ENCODE assay signal across 5 worm cellular contexts in the genomic region with DNA sequence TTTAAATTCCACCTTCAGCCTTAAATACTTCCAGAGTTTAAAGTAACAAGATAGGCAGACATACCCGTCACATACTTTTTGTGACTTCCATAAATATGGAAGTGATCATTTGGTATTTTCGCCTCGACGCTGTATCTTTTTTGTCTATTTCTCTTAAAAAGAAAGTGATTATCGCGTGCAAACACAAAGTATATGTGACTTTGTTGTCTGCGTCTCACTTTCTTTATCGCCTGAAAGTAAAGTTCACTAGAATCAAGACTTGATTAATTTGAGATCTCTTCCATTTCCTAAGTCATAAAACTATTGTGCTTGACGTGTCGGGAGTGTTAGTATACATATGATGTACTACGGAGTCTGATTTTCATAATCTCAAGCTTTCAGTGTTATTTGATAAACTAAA.
A peak's percentile ranks its signal among the peaks of the same experiment; 100 is the strongest.
TF ChIP-seq lines count a peak whose summit lies in the region.

TSS of gene C06E4.6 (minus strand) at position 51 of the 400 bp plus-strand sequence.

TF ChIP-seq in whole organism, L1 larva, 84 proteins besides CTCF, POLR2A, EP300 and RAD21 (continues in another document):
- peak; percentile 30 for TF ChIP-seq nhr-19 (GFP tag; conservative IDR thresholded peaks at IDR 0.05; lab: Robert Waterston, UW)
- TF ChIP-seq efl-1 (optimal IDR thresholded peaks at IDR 0.05; lab: Kevin White, UChicago) = peak; percentile 28 to 40
- peak in 1 of 2 experiments; percentile 12 for TF ChIP-seq efl-1 (GFP tag; optimal IDR thresholded peaks at IDR 0.05 in 1 of 2; lab: Kevin White, UChicago)
- peak; percentile 52 for TF ChIP-seq dsc-1 (tag; optimal IDR thresholded peaks at IDR 0.05; lab: Kevin White, UChicago)
- TF ChIP-seq blmp-1 (tag; optimal IDR thresholded peaks at IDR 0.05; lab: Kevin White, UChicago) = peak; percentile 37
- peak; percentile 70 for TF ChIP-seq nhr-85 (tag; lab: Kevin White, UChicago)
- peak; percentile 77 for TF ChIP-seq lin-14 (GFP tag; optimal IDR thresholded peaks at IDR 0.05; lab: Kevin White, UChicago)
- TF ChIP-seq nhr-71 (tag; optimal IDR thresholded peaks at IDR 0.05; lab: Kevin White, UChicago) = peak; percentile 50
- no peak for TF ChIP-seq ztf-4 (tag; optimal IDR thresholded peaks at IDR 0.05; lab: Kevin White, UChicago)
- no peak for TF ChIP-seq sup-37 (GFP tag; optimal IDR thresholded peaks at IDR 0.05; lab: Kevin White, UChicago)
- no peak for TF ChIP-seq nhr-11 (tag; optimal IDR thresholded peaks at IDR 0.05; lab: Kevin White, UChicago)
- TF ChIP-seq fkh-8 (tag; optimal IDR thresholded peaks at IDR 0.05; lab: Kevin White, UChicago) = peak; percentile 43
- no peak for TF ChIP-seq aha-1 (tag; optimal IDR thresholded peaks at IDR 0.05; lab: Kevin White, UChicago)
- TF ChIP-seq nhr-237 (tag; optimal IDR thresholded peaks at IDR 0.05; lab: Kevin White, UChicago) = peak; percentile 18
- peak in 1 of 2 experiments; percentile 34 for TF ChIP-seq lin-35 (GFP tag; optimal IDR thresholded peaks at IDR 0.05; lab: Kevin White, UChicago)
- TF ChIP-seq jun-1 (tag; optimal IDR thresholded peaks at IDR 0.05; lab: Kevin White, UChicago) = no peak
- peak in 1 of 3 experiments; percentile 10 for TF ChIP-seq ceh-82 (tag; optimal IDR thresholded peaks at IDR 0.05; lab: Kevin White, UChicago)

TF ChIP-seq in whole organism, L2 larva, 48 proteins besides CTCF, POLR2A, EP300 and RAD21 (continues in another document):
- no peak for TF ChIP-seq nhr-10 (tag; optimal IDR thresholded peaks at IDR 0.05; lab: Kevin White, UChicago)
- TF ChIP-seq snpc-4 (tag; optimal IDR thresholded peaks at IDR 0.05; lab: Kevin White, UChicago) = no peak
- no peak for TF ChIP-seq nhr-12 (tag; optimal IDR thresholded peaks at IDR 0.05; lab: Kevin White, UChicago)
- TF ChIP-seq nhr-77 (tag; optimal IDR thresholded peaks at IDR 0.05; lab: Kevin White, UChicago) = no peak
- peak; percentile 71 for TF ChIP-seq fos-1 (tag; optimal IDR thresholded peaks at IDR 0.05; lab: Kevin White, UChicago)
- no peak for TF ChIP-seq skn-1 (tag; optimal IDR thresholded peaks at IDR 0.05; lab: Kevin White, UChicago)
- TF ChIP-seq peb-1 (tag; optimal IDR thresholded peaks at IDR 0.05; lab: Kevin White, UChicago) = no peak
- no peak for TF ChIP-seq Y55F3AM.14 (GFP tag; optimal IDR thresholded peaks at IDR 0.05; lab: Kevin White, UChicago)
- TF ChIP-seq gmeb-1 (tag; optimal IDR thresholded peaks at IDR 0.05; lab: Kevin White, UChicago) = peak; percentile 44
- no peak for TF ChIP-seq nhr-129 (tag; optimal IDR thresholded peaks at IDR 0.05; lab: Kevin White, UChicago)
- no peak for TF ChIP-seq ama-1 (optimal IDR thresholded peaks at IDR 0.05; lab: Kevin White, UChicago)
- peak in 1 of 2 experiments; percentile 10 for TF ChIP-seq mdl-1 (tag; optimal IDR thresholded peaks at IDR 0.05; lab: Kevin White, UChicago)
- peak; percentile 59 for TF ChIP-seq unc-55 (GFP tag; optimal IDR thresholded peaks at IDR 0.05; lab: Kevin White, UChicago)
- TF ChIP-seq egl-27 (tag; optimal IDR thresholded peaks at IDR 0.05; lab: Kevin White, UChicago) = peak; percentile 32
- no peak for TF ChIP-seq elt-3 (tag; optimal IDR thresholded peaks at IDR 0.05; lab: Kevin White, UChicago)
- TF ChIP-seq blmp-1 (tag; optimal IDR thresholded peaks at IDR 0.05; lab: Kevin White, UChicago; ENCODE audit: insufficient read depth) = no peak
- TF ChIP-seq sma-9 (GFP tag; optimal IDR thresholded peaks at IDR 0.05; lab: Kevin White, UChicago) = peak; percentile 77
- TF ChIP-seq sma-9 (tag; optimal IDR thresholded peaks at IDR 0.05; lab: Kevin White, UChicago) = no peak

TF ChIP-seq in whole organism, L3 larva, 47 proteins besides CTCF, POLR2A, EP300 and RAD21:
- peak; percentile 6 for TF ChIP-seq mdl-1 (tag; optimal IDR thresholded peaks at IDR 0.05; lab: Kevin White, UChicago)
- TF ChIP-seq zag-1 (tag; optimal IDR thresholded peaks at IDR 0.05; lab: Kevin White, UChicago) = no peak
- TF ChIP-seq pqm-1 (tag; optimal IDR thresholded peaks at IDR 0.05; lab: Kevin White, UChicago) = peak; percentile 81
- TF ChIP-seq lin-39 (tag; optimal IDR thresholded peaks at IDR 0.05; lab: Kevin White, UChicago) = no peak
- no peak for TF ChIP-seq fkh-10 (GFP tag; optimal IDR thresholded peaks at IDR 0.05; lab: Kevin White, UChicago)
- peak; percentile 6 for TF ChIP-seq lin-15B (tag; optimal IDR thresholded peaks at IDR 0.05; lab: Kevin White, UChicago)
- peak; percentile 43 for TF ChIP-seq elt-2 (tag; optimal IDR thresholded peaks at IDR 0.05; lab: Kevin White, UChicago)
- TF ChIP-seq tbx-2 (tag; optimal IDR thresholded peaks at IDR 0.05; lab: Kevin White, UChicago) = no peak
- TF ChIP-seq fkh-2 (tag; optimal IDR thresholded peaks at IDR 0.05; lab: Kevin White, UChicago) = no peak
- no peak for TF ChIP-seq egl-27 (tag; optimal IDR thresholded peaks at IDR 0.05; lab: Kevin White, UChicago)

TF ChIP-seq in whole organism, L4 larva, 104 proteins besides CTCF, POLR2A, EP300 and RAD21 (continues in another document):
- TF ChIP-seq mdl-1 (tag; optimal IDR thresholded peaks at IDR 0.05; lab: Kevin White, UChicago) (peak in 1 of 2 experiments; percentile 66), T26A8.4 (GFP tag; IDR thresholded peaks at IDR 0.05; lab: Robert Waterston, UW) (no peak), fkh-10 (GFP tag; optimal IDR thresholded peaks at IDR 0.05; lab: Kevin White, UChicago) (no peak), egl-43 (GFP tag; IDR thresholded peaks at IDR 0.05; lab: Robert Waterston, UW) (no peak), ZK546.5 (tag; optimal IDR thresholded peaks at IDR 0.05; lab: Kevin White, UChicago) (no peak), gei-8 (GFP tag; optimal IDR thresholded peaks at IDR 0.05; lab: Kevin White, UChicago) (no peak), nhr-28 (tag; optimal IDR thresholded peaks at IDR 0.05; lab: Kevin White, UChicago) (peak; percentile 96), snpc-4 (tag; optimal IDR thresholded peaks at IDR 0.05; lab: Kevin White, UChicago) (no peak), snpc-1.2 (GFP tag; IDR thresholded peaks at IDR 0.05; lab: Robert Waterston, UW) (no peak), hmg-1.1 (GFP tag; IDR thresholded peaks at IDR 0.05; lab: Robert Waterston, UW) (no peak), mep-1 (tag; optimal IDR thresholded peaks at IDR 0.05; lab: Kevin White, UChicago) (no peak), tra-1 (GFP tag; IDR thresholded peaks at IDR 0.05; lab: Robert Waterston, UW) (no peak), daf-16 (GFP tag; optimal IDR thresholded peaks at IDR 0.05; lab: Kevin White, UChicago) (no peak), daf-16 (tag; optimal IDR thresholded peaks at IDR 0.05; lab: Kevin White, UChicago) (peak; percentile 23), lim-7 (GFP tag; IDR thresholded peaks at IDR 0.05; lab: Robert Waterston, UW) (no peak), hlh-30 (tag; optimal IDR thresholded peaks at IDR 0.05; lab: Kevin White, UChicago; ENCODE audit: insufficient read depth) (peak; percentile 62), nhr-237 (tag; optimal IDR thresholded peaks at IDR 0.05; lab: Kevin White, UChicago) (no peak), daf-12 (tag; optimal IDR thresholded peaks at IDR 0.05; lab: Kevin White, UChicago) (no peak), dpl-1 (GFP tag; optimal IDR thresholded peaks at IDR 0.05; lab: Kevin White, UChicago) (no peak), zfp-3 (GFP tag; conservative IDR thresholded peaks at IDR 0.05; lab: Robert Waterston, UW) (no peak), rbr-2 (tag; optimal IDR thresholded peaks at IDR 0.05; lab: Kevin White, UChicago) (no peak), fos-1 (tag; optimal IDR thresholded peaks at IDR 0.05; lab: Kevin White, UChicago) (no peak), mdt-29 (GFP tag; IDR thresholded peaks at IDR 0.05; lab: Robert Waterston, UW) (no peak), spr-1 (tag; optimal IDR thresholded peaks at IDR 0.05; lab: Kevin White, UChicago) (no peak), F10B5.3 (tag; optimal IDR thresholded peaks at IDR 0.05; lab: Kevin White, UChicago) (no peak)

TF ChIP-seq in whole organism, young adult, 124 proteins besides CTCF, POLR2A, EP300 and RAD21:
- peak; percentile 95 for TF ChIP-seq hmg-1.2 (GFP tag; IDR thresholded peaks at IDR 0.05; lab: Robert Waterston, UW)
- TF ChIP-seq nhr-80 (tag; optimal IDR thresholded peaks at IDR 0.05; lab: Kevin White, UChicago) = peak; percentile 53
- TF ChIP-seq T26A5.8 (tag; optimal IDR thresholded peaks at IDR 0.05; lab: Kevin White, UChicago) = no peak
- TF ChIP-seq attf-5 (GFP tag; optimal IDR thresholded peaks at IDR 0.05; lab: Kevin White, UChicago) = no peak
- TF ChIP-seq lir-1 (GFP tag; conservative IDR thresholded peaks at IDR 0.05; lab: Robert Waterston, UW) = no peak
- no peak for TF ChIP-seq ztf-25 (GFP tag; IDR thresholded peaks at IDR 0.05; lab: Robert Waterston, UW)
- TF ChIP-seq B0336.3 (GFP tag; IDR thresholded peaks at IDR 0.05; lab: Robert Waterston, UW) = no peak
TF ChIP-seq in whole organism, young adult: peak in this region for 2.
